2 worm cellular contexts compared by ENCODE assay signal in the genomic region with DNA sequence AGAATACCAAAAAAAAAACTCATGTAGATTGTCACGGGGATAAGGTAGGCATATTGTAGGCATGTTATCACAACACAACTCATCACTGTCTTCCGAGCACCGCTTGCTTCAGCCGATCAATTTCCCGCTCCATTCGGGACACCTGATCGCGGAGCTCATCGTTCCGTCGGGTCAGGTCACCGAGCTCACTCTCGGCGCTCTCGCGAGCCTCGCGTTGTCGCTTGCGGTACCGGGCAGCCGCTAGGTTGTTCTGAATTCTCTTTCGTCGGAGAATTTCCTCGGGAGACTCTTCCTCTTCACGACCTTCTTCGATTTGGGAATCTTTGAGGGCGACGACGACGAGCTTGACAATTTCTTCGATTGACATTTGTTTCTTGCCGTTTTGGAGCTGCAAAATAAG.
TF ChIP-seq lines count a peak whose summit lies in the region.

No protein-coding gene starts in this region.

TF ChIP-seq in whole organism, L4 larva, 104 proteins besides CTCF, POLR2A, EP300 and RAD21:
- no peak for TF ChIP-seq madf-5 (GFP tag; IDR thresholded peaks at IDR 0.05; lab: Robert Waterston, UW)
- 0 out of 2 replicates have a peak, but pooled peaks have one; percentile 56 for TF ChIP-seq egl-43 (GFP tag; IDR thresholded peaks at IDR 0.05; lab: Robert Waterston, UW)
- no peak for TF ChIP-seq ceh-28 (tag; optimal IDR thresholded peaks at IDR 0.05; lab: Kevin White, UChicago)
- TF ChIP-seq set-16 (GFP tag; IDR thresholded peaks at IDR 0.05; lab: Robert Waterston, UW): peak; percentile 94
- TF ChIP-seq unc-39 (tag; optimal IDR thresholded peaks at IDR 0.05; lab: Kevin White, UChicago): no peak
- no peak for TF ChIP-seq daf-19 (GFP tag; conservative IDR thresholded peaks at IDR 0.05; lab: Robert Waterston, UW)
- TF ChIP-seq ceh-82 (tag; optimal IDR thresholded peaks at IDR 0.05; lab: Kevin White, UChicago): no peak
- no peak for TF ChIP-seq aly-2 (tag; optimal IDR thresholded peaks at IDR 0.05; lab: Kevin White, UChicago)

TF ChIP-seq in whole organism, young adult, 124 proteins besides CTCF, POLR2A, EP300 and RAD21:
- TF ChIP-seq snpc-4 (GFP tag; optimal IDR thresholded peaks at IDR 0.05; lab: Kevin White, UChicago): no peak
- no peak for TF ChIP-seq snpc-4 (tag; optimal IDR thresholded peaks at IDR 0.05; lab: Kevin White, UChicago)
- peak; percentile 77 for TF ChIP-seq zfh-2 (GFP tag; conservative IDR thresholded peaks at IDR 0.05; lab: Robert Waterston, UW)
- peak; percentile 66; the same call in 1 of the 2 replicates for TF ChIP-seq egrh-3 (GFP tag; IDR thresholded peaks at IDR 0.05; lab: Robert Waterston, UW)
